Worm (Caenorhabditis elegans) whole organism, L2 larva: ENCODE data around the gene ceh-22.

Source experiments
- C34F6.9 ChIP-seq: fragments of 150-350 bp; optimal IDR thresholded peaks from 2 replicates; lab custom pipeline; 2014; ENCODE audit warnings: missing biosample characterization, missing genetic modification characterization
- F13H6.1 ChIP-seq: sonication (generic microtip); optimal IDR thresholded peaks from 2 replicates; lab custom pipeline; 2016; ENCODE audit warnings: missing genetic modification characterization, missing compliant biosample characterization
- Y55F3AM.14 ChIP-seq: fragments of 200-800 bp; sonication (Bioruptor generic); optimal IDR thresholded peaks from 2 replicates; lab custom pipeline; 2018; ENCODE audit warnings: mild to moderate bottlenecking, missing genetic modification characterization, missing compliant biosample characterization
- ZK546.5 ChIP-seq: sonication (generic microtip); optimal IDR thresholded peaks from 2 replicates; lab custom pipeline; 2017; ENCODE audit warnings: missing biosample characterization, missing genetic modification characterization
- alr-1 ChIP-seq: fragments of 150-350 bp; optimal IDR thresholded peaks from 2 replicates; lab custom pipeline; 2014; ENCODE audit warnings: missing biosample characterization, missing genetic modification characterization
- aly-2 ChIP-seq: fragments of 150-350 bp; optimal IDR thresholded peaks from 2 replicates; lab custom pipeline; 2014; ENCODE audit warnings: missing biosample characterization, missing genetic modification characterization
- ama-1 ChIP-seq: fragments of 150-350 bp; optimal IDR thresholded peaks from 2 replicates; lab custom pipeline; 2018; ENCODE audit warnings: inconsistent platforms
- blmp-1 ChIP-seq: sonication (generic microtip); optimal IDR thresholded peaks from 2 replicates; lab custom pipeline; 2017; ENCODE audit warnings: missing genetic modification characterization, mild to moderate bottlenecking, missing compliant biosample characterization, antibody characterized with exemption, moderate library complexity; ENCODE audit not compliant: insufficient read depth
- ceh-16 ChIP-seq: fragments of 150-350 bp; optimal IDR thresholded peaks from 2 replicates; lab custom pipeline; 2014; ENCODE audit warnings: missing biosample characterization, missing genetic modification characterization
- crh-2 ChIP-seq: sonication (generic microtip); optimal IDR thresholded peaks from 2 replicates; lab custom pipeline; 2017; ENCODE audit warnings: missing biosample characterization, missing genetic modification characterization
- dmd-4 ChIP-seq: sonication (generic microtip); optimal IDR thresholded peaks from 2 replicates; lab custom pipeline; 2017; ENCODE audit warnings: missing biosample characterization, missing genetic modification characterization
- egl-27 ChIP-seq: sonication (generic microtip); optimal IDR thresholded peaks from 3 replicates; lab custom pipeline; 2017; ENCODE audit warnings: missing biosample characterization, missing genetic modification reagents, missing genetic modification characterization
- elt-1 ChIP-seq: fragments of 150-350 bp; optimal IDR thresholded peaks from 2 replicates; lab custom pipeline; 2014; ENCODE audit warnings: missing biosample characterization, missing genetic modification characterization
- fos-1 ChIP-seq: fragments of 150-350 bp; optimal IDR thresholded peaks from 2 replicates; lab custom pipeline; 2014; ENCODE audit warnings: missing biosample characterization, missing genetic modification characterization
- gmeb-1 ChIP-seq: fragments of 150-350 bp; optimal IDR thresholded peaks from 2 replicates; lab custom pipeline; 2014; ENCODE audit warnings: missing biosample characterization, missing genetic modification characterization
- lin-11 ChIP-seq: fragments of 150-350 bp; sonication (generic microtip); optimal IDR thresholded peaks from 2 replicates; lab custom pipeline; 2014; ENCODE audit warnings: missing biosample characterization, missing genetic modification characterization, inconsistent platforms, mixed read lengths
- lin-39 ChIP-seq: fragments of 150-350 bp; optimal IDR thresholded peaks from 2 replicates; lab custom pipeline; 2014; ENCODE audit warnings: missing biosample characterization, missing genetic modification reagents, missing genetic modification characterization
- mab-5 ChIP-seq: fragments of 150-350 bp; optimal IDR thresholded peaks from 2 replicates; lab custom pipeline; 2014; ENCODE audit warnings: missing biosample characterization, missing genetic modification characterization
- mbf-1 ChIP-seq: sonication (generic microtip); optimal IDR thresholded peaks from 2 replicates; lab custom pipeline; 2017; ENCODE audit warnings: missing biosample characterization, missing genetic modification characterization
- mdl-1 ChIP-seq, 2 experiments: fragments of 150-350 bp in 1 of 2; sonication (generic microtip) in 1 of 2; optimal IDR thresholded peaks; 2 replicates each; lab custom pipeline; 2017; ENCODE audit warnings: missing biosample characterization in 2 of 2, missing genetic modification characterization in 2 of 2
- nhr-11 ChIP-seq: fragments of 150-350 bp; optimal IDR thresholded peaks from 2 replicates; lab custom pipeline; 2014; ENCODE audit warnings: missing biosample characterization, missing genetic modification characterization
- nhr-12 ChIP-seq: fragments of 150-350 bp; optimal IDR thresholded peaks from 2 replicates; lab custom pipeline; 2014; ENCODE audit warnings: missing biosample characterization, missing genetic modification characterization
- nhr-129 ChIP-seq: fragments of 150-350 bp; optimal IDR thresholded peaks from 2 replicates; lab custom pipeline; 2014; ENCODE audit warnings: missing biosample characterization, missing genetic modification characterization
- nhr-21 ChIP-seq: fragments of 150-350 bp; optimal IDR thresholded peaks from 2 replicates; lab custom pipeline; 2014; ENCODE audit warnings: missing biosample characterization, missing genetic modification characterization
- nhr-25 ChIP-seq: fragments of 150-350 bp; sonication (generic microtip); optimal IDR thresholded peaks from 3 replicates; lab custom pipeline; 2014; ENCODE audit warnings: missing biosample characterization, missing genetic modification characterization
- nhr-6 ChIP-seq: fragments of 150-350 bp; optimal IDR thresholded peaks from 2 replicates; lab custom pipeline; 2014; ENCODE audit warnings: missing biosample characterization, missing genetic modification characterization
- nhr-77 ChIP-seq: fragments of 150-350 bp; optimal IDR thresholded peaks from 2 replicates; lab custom pipeline; 2014; ENCODE audit warnings: missing biosample characterization, missing genetic modification characterization
- peb-1 ChIP-seq: fragments of 150-350 bp; optimal IDR thresholded peaks from 2 replicates; lab custom pipeline; 2014; ENCODE audit warnings: missing biosample characterization, missing genetic modification characterization
- sem-4 ChIP-seq: fragments of 150-350 bp; optimal IDR thresholded peaks from 2 replicates; lab custom pipeline; 2014; ENCODE audit warnings: missing biosample characterization, missing genetic modification reagents, missing genetic modification characterization
- skn-1 ChIP-seq: sonication (generic microtip); optimal IDR thresholded peaks from 2 replicates; lab custom pipeline; 2017; ENCODE audit warnings: missing biosample characterization, missing genetic modification characterization
- sma-3 ChIP-seq: sonication (generic microtip); optimal IDR thresholded peaks from 2 replicates; lab custom pipeline; 2016; ENCODE audit warnings: missing genetic modification reagents, missing genetic modification characterization, missing compliant biosample characterization
- sma-9 ChIP-seq, 2 experiments: fragments of 150-350 bp in 1 of 2; sonication (generic microtip) in 1 of 2; optimal IDR thresholded peaks; 2 replicates each; lab custom pipeline; 2014 to 2016; ENCODE audit warnings: missing genetic modification characterization in 2 of 2, mild to moderate bottlenecking in 1 of 2, missing biosample characterization in 1 of 2, missing compliant biosample characterization in 1 of 2, missing genetic modification reagents in 1 of 2, moderate library complexity in 1 of 2
- snpc-4 ChIP-seq: fragments of 150-350 bp; optimal IDR thresholded peaks from 2 replicates; lab custom pipeline; 2014; ENCODE audit warnings: missing biosample characterization, missing genetic modification characterization
- unc-39 ChIP-seq: fragments of 150-350 bp; optimal IDR thresholded peaks from 2 replicates; lab custom pipeline; 2014; ENCODE audit warnings: missing biosample characterization, missing genetic modification characterization
- unc-55 ChIP-seq: fragments of 150-350 bp; sonication (generic microtip); optimal IDR thresholded peaks from 3 replicates; lab custom pipeline; 2014; ENCODE audit warnings: missing biosample characterization, missing genetic modification reagents, missing genetic modification characterization
- unc-62 ChIP-seq: fragments of 150-350 bp; optimal IDR thresholded peaks from 2 replicates; lab custom pipeline; 2014; ENCODE audit warnings: missing biosample characterization, missing genetic modification reagents, missing genetic modification characterization
- ztf-1 ChIP-seq: fragments of 200-800 bp; sonication (Bioruptor generic); conservative IDR thresholded peaks from 2 replicates; pipeline ENCODE4 v1.3.6; 2022; ENCODE audit warnings: missing genetic modification characterization, missing compliant biosample characterization
- ztf-11 ChIP-seq: sonication (generic microtip); optimal IDR thresholded peaks from 2 replicates; lab custom pipeline; 2017; ENCODE audit warnings: missing biosample characterization, missing genetic modification characterization

The ceh-22 gene

ce11 chrV:10716865-10717713, 45.4 kb downstream of the ceh-22 start:
- TF ChIP-seq fos-1, result peak; percentile 53
- TF ChIP-seq sem-4 (tag; lab: Kevin White, UChicago), result peak; percentile 44
- TF ChIP-seq peb-1 (tag; lab: Kevin White, UChicago), result peak; percentile 51
- peak; percentile 35 for TF ChIP-seq nhr-129
- TF ChIP-seq nhr-21, result peak; percentile 96
- peak; percentile 29 for TF ChIP-seq gmeb-1 (tag; lab: Kevin White, UChicago)
- peak; percentile 97 for TF ChIP-seq sma-9 (GFP tag; optimal IDR thresholded peaks at IDR 0.05; lab: Kevin White, UChicago)
- TF ChIP-seq sma-9 (tag; optimal IDR thresholded peaks at IDR 0.05; lab: Kevin White, UChicago), result peak; percentile 28
- peak; percentile 95 for TF ChIP-seq blmp-1 (tag; lab: Kevin White, UChicago)
- peak; percentile 33 for TF ChIP-seq egl-27
- peak; percentile 75 to 77 for TF ChIP-seq mdl-1 (tag; optimal IDR thresholded peaks at IDR 0.05; lab: Kevin White, UChicago)
- TF ChIP-seq F13H6.1 (tag; lab: Kevin White, UChicago), result peak; percentile 37
- TF ChIP-seq ceh-16, result peak; percentile 97
- TF ChIP-seq sma-3 (GFP tag; lab: Kevin White, UChicago), result peak; percentile 92
- peak; percentile 1 for TF ChIP-seq nhr-6 (tag; lab: Kevin White, UChicago)
- no peak for TF ChIP-seq lin-11 (tag; lab: Kevin White, UChicago)
- peak; percentile 38 for TF ChIP-seq crh-2 (tag; lab: Kevin White, UChicago)
- no peak for TF ChIP-seq aly-2 (tag; lab: Kevin White, UChicago)
- no peak for TF ChIP-seq mbf-1
- no peak for TF ChIP-seq nhr-11 (tag; lab: Kevin White, UChicago)
- TF ChIP-seq lin-39, result no peak
- TF ChIP-seq C34F6.9 (tag; lab: Kevin White, UChicago), result peak; percentile 55
- peak; percentile 97 for TF ChIP-seq nhr-25 (tag; lab: Kevin White, UChicago)
- TF ChIP-seq Y55F3AM.14 (GFP tag; lab: Kevin White, UChicago), result peak; percentile 93
- TF ChIP-seq, all 48 proteins: peak for 18

- TF ChIP-seq nhr-6 (tag; lab: Kevin White, UChicago) (no peak), mdl-1 (tag; optimal IDR thresholded peaks at IDR 0.05; lab: Kevin White, UChicago) (no peak), gmeb-1 (tag; lab: Kevin White, UChicago) (no peak), unc-62 (GFP tag; lab: Kevin White, UChicago) (no peak), aly-2 (tag; lab: Kevin White, UChicago) (no peak), lin-39 (no peak), ztf-1 (GFP tag; lab: Robert Waterston, UW) (no peak), F13H6.1 (tag; lab: Kevin White, UChicago) (no peak), mbf-1 (no peak), Y55F3AM.14 (GFP tag; lab: Kevin White, UChicago) (no peak)
These were observed 46.3 kb downstream of the ceh-22 start for ce11 chrV:10718037-10718436.

ce11 chrV:10719019-10719832, 47.5 kb downstream of the ceh-22 start:
- TF ChIP-seq ceh-16 (no peak), gmeb-1 (tag; lab: Kevin White, UChicago) (no peak), nhr-77 (tag; lab: Kevin White, UChicago) (no peak), sma-9 (GFP tag; optimal IDR thresholded peaks at IDR 0.05; lab: Kevin White, UChicago) (peak; percentile 54), sma-9 (tag; optimal IDR thresholded peaks at IDR 0.05; lab: Kevin White, UChicago) (no peak), C34F6.9 (tag; lab: Kevin White, UChicago) (peak; percentile 35), unc-39 (tag; lab: Kevin White, UChicago) (no peak), nhr-12 (no peak), dmd-4 (tag; lab: Kevin White, UChicago) (no peak), sem-4 (tag; lab: Kevin White, UChicago) (no peak), ztf-11 (tag; lab: Kevin White, UChicago) (no peak), sma-3 (GFP tag; lab: Kevin White, UChicago) (no peak), ZK546.5 (tag; lab: Kevin White, UChicago) (no peak), nhr-129 (peak; percentile 64), unc-62 (GFP tag; lab: Kevin White, UChicago) (peak; percentile 50), egl-27 (peak; percentile 73), blmp-1 (tag; lab: Kevin White, UChicago) (peak; percentile 53), mdl-1 (tag; optimal IDR thresholded peaks at IDR 0.05; lab: Kevin White, UChicago) (peak in 1 of 2 experiments; percentile 16), lin-39 (no peak), snpc-4 (tag; lab: Kevin White, UChicago) (no peak), mab-5 (peak; percentile 19), peb-1 (tag; lab: Kevin White, UChicago) (no peak), crh-2 (tag; lab: Kevin White, UChicago) (peak; percentile 19), ama-1 (lab: Kevin White, UChicago) (peak; percentile 52), elt-1 (tag; lab: Kevin White, UChicago) (no peak), F13H6.1 (tag; lab: Kevin White, UChicago) (peak; percentile 51), mbf-1 (no peak), nhr-21 (no peak), unc-55 (GFP tag; lab: Kevin White, UChicago) (peak; percentile 47), fos-1 (peak; percentile 32), alr-1 (tag; lab: Kevin White, UChicago) (no peak), nhr-25 (tag; lab: Kevin White, UChicago) (no peak), skn-1 (no peak)
